Worm (Caenorhabditis elegans) whole organism, L3 larva: ENCODE data around the gene F33A8.4.

Experiments used
- ama-1 ChIP-seq: fragments of 150-350 bp; optimal IDR thresholded peaks from 2 replicates; lab custom pipeline; 2018
- ceh-82 ChIP-seq: fragments of 150-350 bp; optimal IDR thresholded peaks from 2 replicates; lab custom pipeline; 2014; ENCODE audit warnings: missing biosample characterization, missing genetic modification characterization
- nhr-11 ChIP-seq: fragments of 150-350 bp; optimal IDR thresholded peaks from 2 replicates; lab custom pipeline; 2014; ENCODE audit warnings: missing biosample characterization, missing genetic modification characterization
- nhr-237 ChIP-seq: fragments of 150-350 bp; optimal IDR thresholded peaks from 2 replicates; lab custom pipeline; 2014; ENCODE audit warnings: missing biosample characterization, missing genetic modification characterization
- nhr-77 ChIP-seq: fragments of 150-350 bp; optimal IDR thresholded peaks from 2 replicates; lab custom pipeline; 2014; ENCODE audit warnings: missing biosample characterization, missing genetic modification characterization
- pha-4 ChIP-seq: fragments of 150-350 bp; optimal IDR thresholded peaks from 2 replicates; lab custom pipeline; 2014; ENCODE audit warnings: missing biosample characterization, missing genetic modification reagents, missing genetic modification characterization
- skn-1 ChIP-seq: fragments of 150-350 bp; optimal IDR thresholded peaks from 2 replicates; lab custom pipeline; 2014; ENCODE audit warnings: missing biosample characterization, missing genetic modification characterization

ce11 chrII:11072565-11072964 lies 23.7 kb upstream of the F33A8.4 start:
- TF ChIP-seq nhr-11 (no peak), pha-4 (tag; lab: Kevin White, UChicago) (no peak), ama-1 (lab: Kevin White, UChicago) (no peak), ceh-82 (tag; lab: Kevin White, UChicago) (no peak), nhr-77 (tag; lab: Kevin White, UChicago) (no peak), nhr-237 (no peak), skn-1 (tag; lab: Kevin White, UChicago) (no peak)
